Worm (Caenorhabditis elegans): ENCODE measurements around the gene pnc-1.

DNA sequence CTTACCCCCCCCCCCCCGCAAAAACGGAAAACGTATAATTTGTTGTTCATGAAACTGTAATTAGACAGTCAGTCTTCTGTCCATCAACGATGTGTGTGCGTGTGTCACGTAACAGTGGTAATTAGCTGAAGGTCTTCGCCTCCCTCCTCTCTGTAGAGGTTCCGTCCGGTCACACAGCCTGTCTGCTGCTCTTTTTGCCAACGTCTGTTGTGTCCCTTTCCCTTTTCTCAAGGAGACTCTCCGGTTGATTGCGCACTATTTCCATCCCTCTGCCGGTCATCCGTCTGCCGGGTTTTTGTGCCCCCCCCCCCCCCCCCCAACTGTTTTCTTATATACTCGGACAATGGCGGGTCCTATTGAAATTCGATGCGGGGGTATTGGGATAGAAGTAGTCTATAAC lies 8.6 kb upstream of the pnc-1 start:
- TF ChIP-seq ama-1 (optimal IDR thresholded peaks at IDR 0.05) (no peak), ceh-13 (GFP tag; optimal IDR thresholded peaks at IDR 0.05) (no peak), ets-7 (tag; optimal IDR thresholded peaks at IDR 0.05) (no peak), B0310.2 (tag; optimal IDR thresholded peaks at IDR 0.05) (peak; percentile 73), F13C5.2 (tag; optimal IDR thresholded peaks at IDR 0.05) (no peak), flt-1 (GFP tag; IDR thresholded peaks at IDR 0.05) (peak; percentile 50), aly-1 (tag; optimal IDR thresholded peaks at IDR 0.05) (no peak), tbx-11 (GFP tag; IDR thresholded peaks at IDR 0.05) (no peak), scrt-1 (GFP tag; IDR thresholded peaks at IDR 0.05) (0 out of 2 replicates have a peak, but pooled peaks have one; percentile 28), ceh-36 (tag; optimal IDR thresholded peaks at IDR 0.05) (peak; percentile 1), pes-1 (GFP tag; IDR thresholded peaks at IDR 0.05) (peak; percentile 62; the same call in 1 of the 2 replicates), hnd-1 (tag; optimal IDR thresholded peaks at IDR 0.05) (no peak), sea-1 (GFP tag; conservative IDR thresholded peaks at IDR 0.05) (0 out of 2 replicates have a peak, but pooled peaks have one; percentile 24)
